Fruit fly (Drosophila melanogaster) whole organism, embryonic: ENCODE measurements around the gene Hs6st.

Source experiments
- CG10267 ChIP-seq: fragments of 200-800 bp; sonication (Bioruptor generic); optimal IDR thresholded peaks from 2 replicates; lab custom pipeline; 2018; ENCODE audit warnings: missing biosample characterization, mild to moderate bottlenecking, missing genetic modification characterization, moderate library complexity
- CG10462 ChIP-seq: fragments of 200-800 bp; sonication (Bioruptor generic); optimal IDR thresholded peaks from 2 replicates; lab custom pipeline; 2016; ENCODE audit warnings: missing biosample characterization, missing genetic modification characterization
- CG10959 ChIP-seq: fragments of 200-800 bp; sonication (Bioruptor generic); IDR thresholded peaks from 2 replicates; pipeline ENCODE4 v1.3.6; 2022; ENCODE audit warnings: missing biosample characterization, missing genetic modification characterization
- CG13287 ChIP-seq: fragments of 200-800 bp; sonication (Bioruptor generic); IDR thresholded peaks from 2 replicates; pipeline ENCODE4 v1.3.6; 2022; ENCODE audit warnings: missing biosample characterization, missing genetic modification characterization; ENCODE audit not compliant: partially characterized antibody
- CG13775 ChIP-seq: fragments of 200-800 bp; sonication (Bioruptor generic); optimal IDR thresholded peaks from 3 replicates; lab custom pipeline; 2017; ENCODE audit warnings: missing biosample characterization, mild to moderate bottlenecking, missing genetic modification characterization
- CG15514 ChIP-seq: fragments of 200-800 bp; sonication (Bioruptor generic); optimal IDR thresholded peaks from 3 replicates; lab custom pipeline; 2017; ENCODE audit warnings: missing biosample characterization, missing genetic modification characterization, mild to moderate bottlenecking, moderate library complexity, missing genetic modification reagents
- CG16813 ChIP-seq: fragments of 200-800 bp; sonication (Bioruptor generic); IDR thresholded peaks from 3 replicates; pipeline ENCODE4 v1.3.6; 2022; ENCODE audit warnings: missing biosample characterization, missing genetic modification characterization; ENCODE audit not compliant: partially characterized antibody
- CG16815 ChIP-seq: fragments of 200-800 bp; sonication (Bioruptor generic); optimal IDR thresholded peaks from 3 replicates; lab custom pipeline; 2017; ENCODE audit warnings: missing biosample characterization, mild to moderate bottlenecking, missing genetic modification characterization
- CG4360 ChIP-seq: fragments of 200-800 bp; sonication (Bioruptor generic); IDR thresholded peaks from 2 replicates; pipeline ENCODE4 v1.3.6; 2022; ENCODE audit warnings: missing biosample characterization, missing genetic modification characterization
- CG4617 ChIP-seq: fragments of 200-800 bp; sonication (Bioruptor generic); optimal IDR thresholded peaks from 3 replicates; lab custom pipeline; 2016; ENCODE audit warnings: missing biosample characterization, missing genetic modification characterization, borderline replicate concordance
- CG6272 ChIP-seq: fragments of 200-800 bp; sonication (Bioruptor generic); IDR thresholded peaks from 2 replicates; pipeline ENCODE4 v1.3.6; 2022; ENCODE audit warnings: missing biosample characterization, missing genetic modification characterization
- CG7745 ChIP-seq: fragments of 200-800 bp; sonication (Bioruptor generic); optimal IDR thresholded peaks from 2 replicates; lab custom pipeline; 2018; ENCODE audit warnings: missing biosample characterization, mild to moderate bottlenecking, missing genetic modification characterization, moderate library complexity
- CG7786 ChIP-seq: fragments of 200-800 bp; sonication (Bioruptor generic); optimal IDR thresholded peaks from 2 replicates; lab custom pipeline; 2016; ENCODE audit warnings: missing biosample characterization, missing genetic modification characterization
- CG7839 ChIP-seq: fragments of 200-800 bp; sonication (Bioruptor generic); optimal IDR thresholded peaks from 3 replicates; lab custom pipeline; 2018; ENCODE audit warnings: missing biosample characterization, mild to moderate bottlenecking, missing genetic modification characterization, moderate library complexity
- CG7928 ChIP-seq: fragments of 200-800 bp; sonication (Bioruptor generic); optimal IDR thresholded peaks from 2 replicates; lab custom pipeline; 2017; ENCODE audit warnings: missing biosample characterization, mild to moderate bottlenecking, missing genetic modification characterization
- CG7963 ChIP-seq: fragments of 200-800 bp; sonication (Bioruptor generic); IDR thresholded peaks from 3 replicates; pipeline ENCODE4 v1.3.6; 2022; ENCODE audit warnings: missing biosample characterization, missing genetic modification characterization; ENCODE audit not compliant: partially characterized antibody
- CG8290 ChIP-seq, 3 experiments: fragments of 200-800 bp; sonication (Bioruptor generic); optimal IDR thresholded peaks; 2 replicates each; lab custom pipeline; 2016 to 2019; ENCODE audit warnings: missing biosample characterization in 3 of 3, missing genetic modification characterization in 3 of 3, mild to moderate bottlenecking in 2 of 3, moderate library complexity in 1 of 3
- CHES-1-like ChIP-seq: fragments of 200-800 bp; sonication (Bioruptor generic); optimal IDR thresholded peaks from 2 replicates; lab custom pipeline; 2016; ENCODE audit warnings: missing biosample characterization, missing genetic modification characterization
- Dp ChIP-seq: fragments of 200-800 bp; sonication (Bioruptor generic); optimal IDR thresholded peaks from 2 replicates; lab custom pipeline; 2018; ENCODE audit warnings: missing biosample characterization, mild to moderate bottlenecking, missing genetic modification characterization, moderate library complexity
- Eip74EF ChIP-seq, 2 experiments: fragments of 200-800 bp in 1 of 2; fragments of >200 bp in 1 of 2; sonication (Bioruptor generic) in 1 of 2; optimal IDR thresholded peaks; 2 replicates each; lab custom pipeline; 2017 to 2019; ENCODE audit warnings: missing biosample characterization in 2 of 2, missing genetic modification characterization in 2 of 2, mild to moderate bottlenecking in 1 of 2, moderate library complexity in 1 of 2
- HLHmδ ChIP-seq: fragments of 200-800 bp; sonication (Bioruptor generic); optimal IDR thresholded peaks from 2 replicates; lab custom pipeline; 2018; ENCODE audit warnings: missing biosample characterization, mild to moderate bottlenecking, missing genetic modification characterization, moderate library complexity
- Hr3 ChIP-seq: fragments of 200-800 bp; sonication (Bioruptor generic); optimal IDR thresholded peaks from 3 replicates; lab custom pipeline; 2016; ENCODE audit warnings: missing biosample characterization, missing genetic modification characterization
- Meics ChIP-seq: fragments of 200-800 bp; sonication (Bioruptor generic); optimal IDR thresholded peaks from 2 replicates; lab custom pipeline; 2017; ENCODE audit warnings: missing biosample characterization, mild to moderate bottlenecking, missing genetic modification characterization
- Pdp1 ChIP-seq, 2 experiments: fragments of 200-800 bp; sonication (Bioruptor generic); optimal IDR thresholded peaks; 3 replicates each; lab custom pipeline; 2016; ENCODE audit warnings: missing biosample characterization in 2 of 2, missing genetic modification characterization in 2 of 2, mild to moderate bottlenecking in 1 of 2, moderate library complexity in 1 of 2
- Usf ChIP-seq: fragments of 200-800 bp; sonication (Bioruptor generic); optimal IDR thresholded peaks from 2 replicates; lab custom pipeline; 2017; ENCODE audit warnings: missing genotype, missing biosample characterization, missing genetic modification characterization
- al ChIP-seq: fragments of 200-800 bp; sonication (Bioruptor generic); IDR thresholded peaks from 2 replicates; pipeline ENCODE4 v1.3.6; 2022; ENCODE audit warnings: missing biosample characterization, missing genetic modification characterization
- amos ChIP-seq: fragments of 200-800 bp; sonication (Bioruptor generic); IDR thresholded peaks from 2 replicates; pipeline ENCODE4 v1.3.6; 2022; ENCODE audit warnings: missing biosample characterization, missing genetic modification characterization; ENCODE audit not compliant: partially characterized antibody
- ash1 ChIP-seq: fragments of 200-800 bp; sonication (Bioruptor generic); optimal IDR thresholded peaks from 2 replicates; lab custom pipeline; 2018; ENCODE audit warnings: missing biosample characterization, mild to moderate bottlenecking, missing genetic modification characterization
- chm ChIP-seq: fragments of 200-800 bp; sonication (Bioruptor generic); IDR thresholded peaks from 2 replicates; pipeline ENCODE4 v1.3.6; 2022; ENCODE audit warnings: missing biosample characterization, missing genetic modification characterization
- chn ChIP-seq: fragments of 200-800 bp; sonication (Bioruptor generic); optimal IDR thresholded peaks from 2 replicates; lab custom pipeline; 2016; ENCODE audit warnings: missing biosample characterization, missing genetic modification characterization
- dimm ChIP-seq: fragments of 200-800 bp; sonication (Bioruptor generic); IDR thresholded peaks from 2 replicates; pipeline ENCODE4 v1.3.6; 2022; ENCODE audit warnings: missing biosample characterization, missing genetic modification characterization
- ems ChIP-seq: fragments of 200-800 bp; sonication (Bioruptor generic); optimal IDR thresholded peaks from 3 replicates; lab custom pipeline; 2016; ENCODE audit warnings: missing biosample characterization, missing genetic modification characterization
- exex ChIP-seq: fragments of 200-800 bp; sonication (Bioruptor generic); optimal IDR thresholded peaks from 4 replicates; lab custom pipeline; 2018; ENCODE audit warnings: missing biosample characterization, mild to moderate bottlenecking, missing genetic modification characterization, moderate library complexity
- fd3F ChIP-seq: fragments of 200-800 bp; sonication (Bioruptor generic); optimal IDR thresholded peaks from 2 replicates; lab custom pipeline; 2018; ENCODE audit warnings: missing biosample characterization, mild to moderate bottlenecking, missing genetic modification characterization, moderate library complexity
- gfzf ChIP-seq: fragments of 200-800 bp; sonication (Bioruptor generic); optimal IDR thresholded peaks from 2 replicates; lab custom pipeline; 2016; ENCODE audit warnings: missing biosample characterization, mild to moderate bottlenecking, missing genetic modification characterization, moderate library complexity
- gro ChIP-seq: fragments of 200-800 bp; sonication (Bioruptor generic); optimal IDR thresholded peaks from 2 replicates; lab custom pipeline; 2016; ENCODE audit warnings: missing biosample characterization, missing genetic modification characterization
- inv ChIP-seq: fragments of 200-800 bp; sonication (Bioruptor generic); IDR thresholded peaks from 2 replicates; pipeline ENCODE4 v1.3.6; 2022; ENCODE audit warnings: missing biosample characterization, missing genetic modification characterization; ENCODE audit not compliant: partially characterized antibody
- prd ChIP-seq, 3 experiments: fragments of >200 bp in 2 of 3; fragments of 200-800 bp in 1 of 3; sonication (Bioruptor generic) in 1 of 3; optimal IDR thresholded peaks in 2 of 3; IDR thresholded peaks in 1 of 3; 2 replicates in 2 of 3; 3 replicates in 1 of 3; pipeline versions ENCODE4 v1.3.6 to Lab custom; 2017 to 2022; ENCODE audit warnings: missing biosample characterization in 1 of 3, missing genetic modification characterization in 1 of 3
- repo ChIP-seq: fragments of 200-800 bp; sonication (Bioruptor generic); optimal IDR thresholded peaks from 2 replicates; lab custom pipeline; 2016; ENCODE audit warnings: missing biosample characterization, missing genetic modification characterization
- rib ChIP-seq: fragments of 200-800 bp; sonication (Bioruptor generic); IDR thresholded peaks from 2 replicates; pipeline ENCODE4 v1.3.6; 2022; ENCODE audit warnings: missing biosample characterization, missing genetic modification characterization
- schlank ChIP-seq: fragments of 200-800 bp; sonication (Bioruptor generic); optimal IDR thresholded peaks from 2 replicates; lab custom pipeline; 2018; ENCODE audit warnings: missing biosample characterization, mild to moderate bottlenecking, missing genetic modification characterization
- slou ChIP-seq: fragments of 200-800 bp; sonication (Bioruptor generic); optimal IDR thresholded peaks from 3 replicates; lab custom pipeline; 2016; ENCODE audit warnings: missing biosample characterization, missing genetic modification characterization
- so ChIP-seq: fragments of 200-800 bp; sonication (Bioruptor generic); IDR thresholded peaks from 3 replicates; pipeline ENCODE4 v1.3.6; 2022; ENCODE audit warnings: missing biosample characterization, missing genetic modification characterization
- trem ChIP-seq: fragments of 200-800 bp; optimal IDR thresholded peaks from 3 replicates; lab custom pipeline; 2019; ENCODE audit warnings: missing biosample characterization, mild to moderate bottlenecking, missing genetic modification characterization, moderate library complexity
- ttk ChIP-seq: fragments of 200-800 bp; sonication (Bioruptor generic); IDR thresholded peaks from 2 replicates; pipeline ENCODE4 v2.1.2; 2022; ENCODE audit warnings: missing biosample characterization, missing genetic modification characterization
- tup ChIP-seq: fragments of 200-800 bp; sonication (Bioruptor generic); optimal IDR thresholded peaks from 2 replicates; lab custom pipeline; 2016; ENCODE audit warnings: missing biosample characterization, mild to moderate bottlenecking, missing genetic modification characterization, moderate library complexity
- twi ChIP-seq: fragments of 200-800 bp; optimal IDR thresholded peaks from 2 replicates; lab custom pipeline; 2019; ENCODE audit warnings: missing biosample characterization, mild to moderate bottlenecking, missing genetic modification characterization, moderate library complexity
- z ChIP-seq: fragments of 200-800 bp; sonication (Bioruptor generic); IDR thresholded peaks from 3 replicates; pipeline ENCODE4 v1.3.6; 2022; ENCODE audit warnings: missing biosample characterization, missing genetic modification characterization

The Hs6st gene

dm6 chr3R:19879470-19880052, 128.8 kb downstream of the Hs6st start, which contains the start of gene Ask1 (continued):
- TF ChIP-seq Eip74EF (GFP tag; optimal IDR thresholded peaks at IDR 0.05; lab: Kevin White, UChicago) = no peak
- no peak for TF ChIP-seq z (GFP tag; lab: Robert Waterston, UW)
- TF ChIP-seq chn (GFP tag; lab: Kevin White, UChicago) = no peak
- no peak for TF ChIP-seq HLHmδ (GFP tag; lab: Kevin White, UChicago)
- no peak for TF ChIP-seq so (GFP tag; lab: Robert Waterston, UW)
- TF ChIP-seq CG6272 (GFP tag; lab: Robert Waterston, UW) = no peak
- TF ChIP-seq CG16813 = peak; percentile 22; the same call in 1 of the 3 replicates
- no peak for TF ChIP-seq CG8290 (GFP tag; optimal IDR thresholded peaks at IDR 0.05; lab: Kevin White, UChicago)
- no peak for TF ChIP-seq CG8290 (tag; optimal IDR thresholded peaks at IDR 0.05; lab: Kevin White, UChicago)
- TF ChIP-seq CG10462 = no peak
- no peak for TF ChIP-seq ttk (GFP tag; lab: Robert Waterston, UW)
- TF ChIP-seq CG15514 (GFP tag; lab: Kevin White, UChicago) = peak; percentile 44
- no peak for TF ChIP-seq ems (GFP tag; lab: Kevin White, UChicago)
- no peak for TF ChIP-seq dimm (GFP tag; lab: Robert Waterston, UW)
- peak; percentile 20 for TF ChIP-seq CG10267 (tag; lab: Kevin White, UChicago)
- no peak for TF ChIP-seq gro (GFP tag; lab: Kevin White, UChicago)
- TF ChIP-seq Pdp1 (GFP tag; optimal IDR thresholded peaks at IDR 0.05; lab: Kevin White, UChicago) = peak in 1 of 2 experiments; percentile 48
- TF ChIP-seq CG4360 (GFP tag; lab: Robert Waterston, UW) = no peak
- no peak for TF ChIP-seq amos
- no peak for TF ChIP-seq Meics (GFP tag; lab: Kevin White, UChicago)
- TF ChIP-seq slou = no peak
- no peak for TF ChIP-seq inv (GFP tag; lab: Robert Waterston, UW)
- peak; percentile 85 for TF ChIP-seq Dp (GFP tag; lab: Kevin White, UChicago)
- no peak for TF ChIP-seq CG7786 (GFP tag; lab: Kevin White, UChicago)
- no peak for TF ChIP-seq prd (optimal IDR thresholded peaks at IDR 0.05; lab: Kevin White, UChicago)
- TF ChIP-seq prd (GFP tag; IDR thresholded peaks at IDR 0.05; lab: Robert Waterston, UW) = no peak
- no peak for TF ChIP-seq CG7839 (tag; lab: Kevin White, UChicago)
- TF ChIP-seq repo = no peak
- no peak for TF ChIP-seq ash1
- TF ChIP-seq CG13287 (GFP tag; lab: Robert Waterston, UW) = 0 out of 2 replicates have a peak, but pooled peaks have one; percentile 6
- TF ChIP-seq rib = no peak
- TF ChIP-seq chm (GFP tag; lab: Robert Waterston, UW) = no peak
- no peak for TF ChIP-seq CG7928 (GFP tag; lab: Kevin White, UChicago)
- no peak for TF ChIP-seq Usf (GFP tag; lab: Kevin White, UChicago)
- TF ChIP-seq trem (tag; lab: Kevin White, UChicago) = peak; percentile 22
- peak; percentile 81 for TF ChIP-seq CG4617
- no peak for TF ChIP-seq twi (tag; lab: Kevin White, UChicago)
- TF ChIP-seq Hr3 (GFP tag; lab: Kevin White, UChicago) = no peak
- TF ChIP-seq CG13775 = no peak
- no peak for TF ChIP-seq tup (GFP tag; lab: Kevin White, UChicago)
- TF ChIP-seq exex (tag; lab: Kevin White, UChicago) = peak; percentile 16
- TF ChIP-seq CHES-1-like = no peak
- TF ChIP-seq CG7963 (GFP tag; lab: Robert Waterston, UW) = no peak
- TF ChIP-seq gfzf (GFP tag; lab: Kevin White, UChicago) = peak; percentile 82
- no peak for TF ChIP-seq CG16815 (GFP tag; lab: Kevin White, UChicago)
- TF ChIP-seq al (GFP tag; lab: Robert Waterston, UW) = no peak
- no peak for TF ChIP-seq schlank (tag; lab: Kevin White, UChicago)
- peak; percentile 3 for TF ChIP-seq CG7745 (tag; lab: Kevin White, UChicago)
- no peak for TF ChIP-seq fd3F (GFP tag; lab: Kevin White, UChicago)
- no peak for TF ChIP-seq CG10959 (GFP tag; lab: Robert Waterston, UW)
